Worm (Caenorhabditis elegans) whole organism, L1 larva: Measurements from ENCODE around the gene hira-1.

Source experiments
- ama-1 ChIP-seq: fragments of 150-350 bp; optimal IDR thresholded peaks from 2 replicates; lab custom pipeline; 2014
- ceh-82 ChIP-seq, 3 experiments: fragments of 150-350 bp in 1 of 3; sonication (generic microtip) in 2 of 3; optimal IDR thresholded peaks; 2 replicates each; lab custom pipeline; 2014 to 2017; ENCODE audit warnings: missing biosample characterization in 3 of 3, missing genetic modification characterization in 3 of 3
- dpl-1 ChIP-seq, 3 experiments: fragments of 150-350 bp in 2 of 3; sonication (generic microtip) in 1 of 3; optimal IDR thresholded peaks; 2 replicates each; lab custom pipeline; 2014 to 2017; ENCODE audit warnings: missing biosample characterization in 3 of 3, missing genetic modification characterization in 3 of 3, missing genetic modification reagents in 3 of 3
- elt-2 ChIP-seq: sonication (generic microtip); optimal IDR thresholded peaks from 2 replicates; lab custom pipeline; 2016; ENCODE audit warnings: missing genetic modification characterization, mild to moderate bottlenecking, inconsistent platforms, missing compliant biosample characterization, missing genetic modification reagents
- fkh-10 ChIP-seq: sonication (generic microtip); optimal IDR thresholded peaks from 2 replicates; lab custom pipeline; 2017; ENCODE audit warnings: missing biosample characterization, missing genetic modification reagents, missing genetic modification characterization
- lin-39 ChIP-seq: fragments of 150-350 bp; optimal IDR thresholded peaks from 2 replicates; lab custom pipeline; 2014; ENCODE audit warnings: missing biosample characterization, missing genetic modification reagents, missing genetic modification characterization
- lir-3 ChIP-seq: sonication (generic microtip); optimal IDR thresholded peaks from 2 replicates; lab custom pipeline; 2016; ENCODE audit warnings: mild to moderate bottlenecking, missing genetic modification characterization, moderate library complexity, missing compliant biosample characterization; ENCODE audit not compliant: poor library complexity
- lsy-2 ChIP-seq, 2 experiments: fragments of 150-350 bp; optimal IDR thresholded peaks; 2 replicates each; lab custom pipeline; 2014; ENCODE audit warnings: missing biosample characterization in 2 of 2, missing genetic modification characterization in 2 of 2
- nhr-11 ChIP-seq: fragments of 150-350 bp; optimal IDR thresholded peaks from 2 replicates; lab custom pipeline; 2014; ENCODE audit warnings: missing biosample characterization, missing genetic modification characterization
- pqm-1 ChIP-seq: sonication (generic microtip); optimal IDR thresholded peaks from 3 replicates; lab custom pipeline; 2017; ENCODE audit warnings: missing biosample characterization, missing genetic modification characterization
- snpc-4 ChIP-seq: fragments of 150-350 bp; optimal IDR thresholded peaks from 2 replicates; lab custom pipeline; 2014; ENCODE audit warnings: missing biosample characterization, missing genetic modification characterization
- sptf-1 ChIP-seq: fragments of 150-350 bp; optimal IDR thresholded peaks from 2 replicates; lab custom pipeline; 2014; ENCODE audit warnings: missing biosample characterization, missing genetic modification characterization
- zip-4 ChIP-seq: fragments of 200-800 bp; sonication (Bioruptor generic); optimal IDR thresholded peaks from 2 replicates; lab custom pipeline; 2018; ENCODE audit warnings: mild to moderate bottlenecking, missing genetic modification characterization, moderate library complexity, missing compliant biosample characterization

ce11 chrIII:5234312-5234711 lies 43.4 kb downstream of the hira-1 start, which contains the start of gene mrps-26:
- TF ChIP-seq sptf-1 (tag; lab: Kevin White, UChicago) (no peak), lsy-2 (tag; optimal IDR thresholded peaks at IDR 0.05; lab: Kevin White, UChicago) (no peak), elt-2 (tag; lab: Kevin White, UChicago) (no peak), lir-3 (tag; lab: Kevin White, UChicago) (no peak), nhr-11 (tag; lab: Kevin White, UChicago) (no peak), lin-39 (tag; lab: Kevin White, UChicago) (no peak), fkh-10 (GFP tag; lab: Kevin White, UChicago) (no peak), pqm-1 (no peak), ama-1 (lab: Kevin White, UChicago) (no peak), ceh-82 (tag; optimal IDR thresholded peaks at IDR 0.05; lab: Kevin White, UChicago) (no peak), snpc-4 (tag; lab: Kevin White, UChicago) (no peak), dpl-1 (GFP tag; optimal IDR thresholded peaks at IDR 0.05; lab: Kevin White, UChicago) (no peak), zip-4 (GFP tag; lab: Kevin White, UChicago) (no peak)
